Fruit fly (Drosophila melanogaster) whole organism, embryonic: Measurements from ENCODE around the gene Ndae1.

Experiments
- C15 ChIP-seq: fragments of 200-800 bp; sonication (Bioruptor generic); IDR thresholded peaks from 3 replicates; pipeline ENCODE4 v1.3.6; 2022; ENCODE audit warnings: missing biosample characterization, missing genetic modification characterization
- CG10147 ChIP-seq: fragments of 200-800 bp; sonication (Bioruptor generic); optimal IDR thresholded peaks from 2 replicates; lab custom pipeline; 2019; ENCODE audit warnings: missing biosample characterization, mild to moderate bottlenecking, missing genetic modification characterization, moderate library complexity
- CG11504 ChIP-seq: fragments of 200-800 bp; sonication (Bioruptor generic); optimal IDR thresholded peaks from 3 replicates; lab custom pipeline; 2019; ENCODE audit warnings: missing biosample characterization, mild to moderate bottlenecking, missing genetic modification characterization, moderate library complexity
- CG11696 ChIP-seq: fragments of 200-800 bp; sonication (Bioruptor generic); IDR thresholded peaks from 2 replicates; pipeline ENCODE4 v1.3.6; 2022; ENCODE audit warnings: missing biosample characterization, missing genetic modification characterization
- CG12942 ChIP-seq: fragments of 200-800 bp; sonication (Bioruptor generic); optimal IDR thresholded peaks from 3 replicates; lab custom pipeline; 2016; ENCODE audit warnings: missing biosample characterization, missing genetic modification characterization
- CG13624 ChIP-seq: fragments of 200-800 bp; sonication (Bioruptor generic); optimal IDR thresholded peaks from 2 replicates; lab custom pipeline; 2016; ENCODE audit warnings: missing biosample characterization, missing genetic modification characterization
- CG14860 ChIP-seq: fragments of 200-800 bp; sonication (Bioruptor generic); IDR thresholded peaks from 3 replicates; pipeline ENCODE4 v1.3.6; 2022; ENCODE audit warnings: missing biosample characterization, missing genetic modification characterization; ENCODE audit not compliant: partially characterized antibody
- CG15011 ChIP-seq: fragments of 200-800 bp; sonication (Bioruptor generic); optimal IDR thresholded peaks from 3 replicates; lab custom pipeline; 2018; ENCODE audit warnings: missing biosample characterization, mild to moderate bottlenecking, missing genetic modification characterization
- CG17802 ChIP-seq: fragments of 200-800 bp; sonication (Bioruptor generic); optimal IDR thresholded peaks from 2 replicates; lab custom pipeline; 2018; ENCODE audit warnings: missing biosample characterization, mild to moderate bottlenecking, missing genetic modification characterization, moderate library complexity
- CG18011 ChIP-seq: fragments of 200-800 bp; sonication (Bioruptor generic); optimal IDR thresholded peaks from 2 replicates; lab custom pipeline; 2017; ENCODE audit warnings: missing biosample characterization, missing genetic modification characterization, mild to moderate bottlenecking, moderate library complexity, missing genotype
- CG4404 ChIP-seq: fragments of 200-800 bp; sonication (Bioruptor generic); IDR thresholded peaks from 2 replicates; pipeline ENCODE4 v1.3.6; 2022; ENCODE audit warnings: missing biosample characterization, missing genetic modification characterization
- CG4854 ChIP-seq: fragments of 200-800 bp; sonication (Bioruptor generic); optimal IDR thresholded peaks from 2 replicates; lab custom pipeline; 2016; ENCODE audit warnings: missing biosample characterization, missing genetic modification characterization, inconsistent platforms
- CG6254 ChIP-seq: fragments of 200-800 bp; sonication (Bioruptor generic); optimal IDR thresholded peaks from 3 replicates; lab custom pipeline; 2017; ENCODE audit warnings: mild to moderate bottlenecking, missing biosample characterization, missing genetic modification reagents, missing genetic modification characterization
- CG6791 ChIP-seq: fragments of 200-800 bp; sonication (Bioruptor generic); IDR thresholded peaks from 3 replicates; pipeline ENCODE4 v1.3.6; 2022; ENCODE audit warnings: missing biosample characterization, missing genetic modification characterization; ENCODE audit not compliant: partially characterized antibody
- CG8765 ChIP-seq: fragments of 200-800 bp; sonication (Bioruptor generic); IDR thresholded peaks from 2 replicates; pipeline ENCODE4 v1.3.6; 2022; ENCODE audit warnings: missing biosample characterization, missing genetic modification characterization
- CG9437 ChIP-seq: fragments of 200-800 bp; sonication (Bioruptor generic); optimal IDR thresholded peaks from 2 replicates; lab custom pipeline; 2018; ENCODE audit warnings: missing biosample characterization, mild to moderate bottlenecking, missing genetic modification characterization
- CHES-1-like ChIP-seq: fragments of 200-800 bp; sonication (Bioruptor generic); optimal IDR thresholded peaks from 2 replicates; lab custom pipeline; 2016; ENCODE audit warnings: missing biosample characterization, missing genetic modification characterization
- CrebB ChIP-seq: fragments of 200-800 bp; sonication (Bioruptor generic); optimal IDR thresholded peaks from 3 replicates; lab custom pipeline; 2018; ENCODE audit warnings: missing biosample characterization, mild to moderate bottlenecking, missing genetic modification characterization
- Drgx ChIP-seq: fragments of 200-800 bp; sonication (Bioruptor generic); IDR thresholded peaks from 2 replicates; pipeline ENCODE4 v1.3.6; 2022; ENCODE audit warnings: missing biosample characterization, missing genetic modification characterization
- HLHmδ ChIP-seq: fragments of 200-800 bp; sonication (Bioruptor generic); optimal IDR thresholded peaks from 2 replicates; lab custom pipeline; 2018; ENCODE audit warnings: missing biosample characterization, mild to moderate bottlenecking, missing genetic modification characterization, moderate library complexity
- Hr39 ChIP-seq: fragments of >200 bp; optimal IDR thresholded peaks from 2 replicates; lab custom pipeline; 2017
- Hr51 ChIP-seq, 2 experiments: fragments of 200-800 bp; sonication (Bioruptor generic); optimal IDR thresholded peaks; 2 replicates in 1 of 2; 3 replicates in 1 of 2; lab custom pipeline; 2016 to 2018; ENCODE audit warnings: missing biosample characterization in 2 of 2, missing genetic modification characterization in 2 of 2, mild to moderate bottlenecking in 1 of 2, moderate library complexity in 1 of 2
- MTF-1 ChIP-seq: fragments of 200-800 bp; sonication (Bioruptor generic); optimal IDR thresholded peaks from 2 replicates; lab custom pipeline; 2018; ENCODE audit warnings: missing biosample characterization, mild to moderate bottlenecking, missing genetic modification characterization, borderline replicate concordance
- Myb ChIP-seq: fragments of 200-800 bp; sonication (Bioruptor generic); optimal IDR thresholded peaks from 2 replicates; lab custom pipeline; 2016; ENCODE audit warnings: missing biosample characterization, missing genetic modification characterization
- NC2α ChIP-seq: fragments of 200-800 bp; sonication (Bioruptor generic); optimal IDR thresholded peaks from 2 replicates; lab custom pipeline; 2016; ENCODE audit warnings: missing biosample characterization, missing genetic modification characterization
- Ravus ChIP-seq: fragments of 200-800 bp; sonication (Bioruptor generic); IDR thresholded peaks from 2 replicates; pipeline ENCODE4 v1.3.6; 2022; ENCODE audit warnings: missing biosample characterization, missing genetic modification characterization
- Scr ChIP-seq: fragments of 200-800 bp; sonication (Bioruptor generic); IDR thresholded peaks from 2 replicates; pipeline ENCODE4 v1.3.6; 2022; ENCODE audit warnings: missing biosample characterization, missing genetic modification characterization; ENCODE audit not compliant: partially characterized antibody
- Spps ChIP-seq: fragments of 200-800 bp; sonication (Bioruptor generic); optimal IDR thresholded peaks from 2 replicates; lab custom pipeline; 2018; ENCODE audit warnings: missing biosample characterization, mild to moderate bottlenecking, missing genetic modification characterization
- danr ChIP-seq: fragments of 200-800 bp; sonication (Bioruptor generic); IDR thresholded peaks from 2 replicates; pipeline ENCODE4 v1.3.6; 2022; ENCODE audit warnings: missing biosample characterization, missing genetic modification characterization
- gcm2 ChIP-seq: fragments of 200-800 bp; sonication (Bioruptor generic); optimal IDR thresholded peaks from 2 replicates; lab custom pipeline; 2016; ENCODE audit warnings: missing biosample characterization, missing genetic modification characterization
- gem ChIP-seq: fragments of 200-800 bp; sonication (Bioruptor generic); optimal IDR thresholded peaks from 2 replicates; lab custom pipeline; 2019; ENCODE audit warnings: missing biosample characterization, mild to moderate bottlenecking, missing genetic modification characterization, moderate library complexity
- inv ChIP-seq: fragments of 200-800 bp; sonication (Bioruptor generic); IDR thresholded peaks from 2 replicates; pipeline ENCODE4 v1.3.6; 2022; ENCODE audit warnings: missing biosample characterization, missing genetic modification characterization; ENCODE audit not compliant: partially characterized antibody
- jing ChIP-seq: fragments of 200-800 bp; sonication (Bioruptor generic); optimal IDR thresholded peaks from 2 replicates; lab custom pipeline; 2018; ENCODE audit warnings: missing biosample characterization, mild to moderate bottlenecking, missing genetic modification characterization
- jumu ChIP-seq: fragments of 200-800 bp; sonication (Bioruptor generic); optimal IDR thresholded peaks from 3 replicates; lab custom pipeline; 2016; ENCODE audit warnings: missing biosample characterization, missing genetic modification characterization
- klu ChIP-seq: fragments of 200-800 bp; sonication (Bioruptor generic); IDR thresholded peaks from 2 replicates; pipeline ENCODE4 v1.3.6; 2022; ENCODE audit warnings: missing biosample characterization, missing genetic modification characterization
- kni ChIP-seq: fragments of 200-800 bp; sonication (Bioruptor generic); optimal IDR thresholded peaks from 3 replicates; lab custom pipeline; 2017; ENCODE audit warnings: mild to moderate bottlenecking, missing biosample characterization, missing genetic modification reagents, missing genetic modification characterization
- knrl ChIP-seq: fragments of 200-800 bp; sonication (Bioruptor generic); IDR thresholded peaks from 3 replicates; pipeline ENCODE4 v1.3.6; 2022; ENCODE audit warnings: missing biosample characterization, missing genetic modification characterization; ENCODE audit not compliant: partially characterized antibody
- maf-S ChIP-seq: fragments of 200-800 bp; sonication (Bioruptor generic); optimal IDR thresholded peaks from 2 replicates; lab custom pipeline; 2016; ENCODE audit warnings: missing biosample characterization, missing genetic modification characterization
- mld ChIP-seq: fragments of 200-800 bp; sonication (Bioruptor generic); IDR thresholded peaks from 3 replicates; pipeline ENCODE4 v1.3.6; 2022; ENCODE audit warnings: missing biosample characterization, missing genetic modification characterization; ENCODE audit not compliant: partially characterized antibody
- pfk ChIP-seq: fragments of 200-800 bp; sonication (Bioruptor generic); optimal IDR thresholded peaks from 2 replicates; lab custom pipeline; 2018; ENCODE audit warnings: missing biosample characterization, mild to moderate bottlenecking, missing genetic modification characterization, moderate library complexity
- pros ChIP-seq: fragments of 200-800 bp; sonication (Bioruptor generic); optimal IDR thresholded peaks from 3 replicates; lab custom pipeline; 2019; ENCODE audit warnings: missing biosample characterization, mild to moderate bottlenecking, missing genetic modification characterization, moderate library complexity
- row ChIP-seq: fragments of 200-800 bp; sonication (Bioruptor generic); IDR thresholded peaks from 3 replicates; pipeline ENCODE4 v1.3.6; 2022; ENCODE audit warnings: missing biosample characterization, missing genetic modification characterization
- sens-2 ChIP-seq: fragments of 200-800 bp; sonication (Bioruptor generic); IDR thresholded peaks from 2 replicates; pipeline ENCODE4 v1.3.6; 2022; ENCODE audit warnings: missing biosample characterization, missing genetic modification characterization
- shn ChIP-seq: fragments of 200-800 bp; sonication (Bioruptor generic); optimal IDR thresholded peaks from 3 replicates; lab custom pipeline; 2016; ENCODE audit warnings: missing biosample characterization, missing genetic modification characterization
- tll ChIP-seq, 2 experiments: fragments of 200-800 bp in 1 of 2; fragments of >200 bp in 1 of 2; sonication (Bioruptor generic) in 1 of 2; optimal IDR thresholded peaks; 2 replicates each; lab custom pipeline; 2017 to 2019; ENCODE audit warnings: missing biosample characterization in 2 of 2, missing genetic modification characterization in 2 of 2, mild to moderate bottlenecking in 1 of 2, moderate library complexity in 1 of 2
- ttk ChIP-seq: fragments of 200-800 bp; sonication (Bioruptor generic); IDR thresholded peaks from 2 replicates; pipeline ENCODE4 v2.1.2; 2022; ENCODE audit warnings: missing biosample characterization, missing genetic modification characterization
- tup ChIP-seq: fragments of 200-800 bp; sonication (Bioruptor generic); optimal IDR thresholded peaks from 2 replicates; lab custom pipeline; 2016; ENCODE audit warnings: missing biosample characterization, mild to moderate bottlenecking, missing genetic modification characterization, moderate library complexity
- twi ChIP-seq: fragments of 200-800 bp; optimal IDR thresholded peaks from 2 replicates; lab custom pipeline; 2019; ENCODE audit warnings: missing biosample characterization, mild to moderate bottlenecking, missing genetic modification characterization, moderate library complexity

Gene Ndae1

DNA sequence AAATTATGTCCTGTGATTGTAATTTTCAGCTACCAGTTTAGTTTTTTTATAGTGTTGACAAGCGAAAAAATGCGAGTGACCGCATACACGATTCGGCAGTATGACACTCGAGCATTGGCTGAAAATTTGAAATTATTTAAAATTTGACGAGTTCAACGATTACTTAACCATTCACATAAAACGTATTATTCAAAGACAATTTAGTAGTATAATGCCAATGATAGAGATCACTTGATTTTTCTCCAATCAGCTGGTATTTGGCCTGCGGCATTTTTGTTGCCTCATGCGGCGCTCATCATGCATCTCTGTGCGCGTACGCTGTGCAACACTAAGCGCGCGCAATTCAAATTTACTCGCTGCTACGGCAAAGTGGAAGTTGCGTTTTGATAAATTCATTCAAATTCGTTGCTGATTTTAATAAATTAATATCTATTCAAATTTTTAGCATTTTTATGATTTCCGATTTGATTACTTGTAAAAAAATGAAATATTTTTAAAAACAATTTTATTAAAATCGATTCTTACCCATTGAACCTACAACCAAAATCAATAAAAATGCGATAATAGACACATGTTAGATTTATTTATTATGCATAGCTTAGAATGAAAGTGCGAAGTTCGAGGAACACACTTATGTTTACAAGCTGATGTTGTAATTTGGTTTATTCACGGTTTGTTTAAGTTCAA, 54.6 kb downstream of the Ndae1 start, which contains the start of gene CG4497 (continued):
- peak; percentile 88 for TF ChIP-seq CG8765 (GFP tag; lab: Robert Waterston, UW)
- TF ChIP-seq Hr51 (GFP tag; optimal IDR thresholded peaks at IDR 0.05; lab: Kevin White, UChicago), result peak; percentile 91 to 96
- TF ChIP-seq HLHmδ (GFP tag; lab: Kevin White, UChicago), result no peak
- TF ChIP-seq CG15011 (GFP tag; lab: Kevin White, UChicago), result peak; percentile 62
- peak; percentile 82 for TF ChIP-seq gcm2 (GFP tag; lab: Kevin White, UChicago)
- TF ChIP-seq mld (GFP tag; lab: Robert Waterston, UW), result no peak
- peak; percentile 88 for TF ChIP-seq NC2α (GFP tag; lab: Kevin White, UChicago)
- peak; percentile 89 for TF ChIP-seq CG11504 (tag; lab: Kevin White, UChicago)
- TF ChIP-seq MTF-1 (GFP tag; lab: Kevin White, UChicago), result peak; percentile 1
- TF ChIP-seq tup (GFP tag; lab: Kevin White, UChicago), result peak; percentile 83
- TF ChIP-seq row (GFP tag; lab: Robert Waterston, UW), result peak; percentile 98
- peak; percentile 56 for TF ChIP-seq Spps
- TF ChIP-seq Myb (GFP tag; lab: Kevin White, UChicago), result peak; percentile 88
- TF ChIP-seq shn (GFP tag; lab: Kevin White, UChicago), result peak; percentile 98
- TF ChIP-seq ttk (GFP tag; lab: Robert Waterston, UW), result peak; percentile 92
- TF ChIP-seq gem (tag; lab: Kevin White, UChicago), result peak; percentile 96
- peak; percentile 79 for TF ChIP-seq CG10147
- TF ChIP-seq CG9437 (GFP tag; lab: Kevin White, UChicago), result peak; percentile 78
- TF ChIP-seq CrebB (tag; lab: Kevin White, UChicago), result peak; percentile 71
- peak; percentile 82 for TF ChIP-seq CG14860 (GFP tag; lab: Robert Waterston, UW)
- peak; percentile 96 for TF ChIP-seq klu
- peak; percentile 90 for TF ChIP-seq inv (GFP tag; lab: Robert Waterston, UW)
- TF ChIP-seq pros (GFP tag; lab: Kevin White, UChicago), result no peak
- TF ChIP-seq danr, result peak; percentile 87
- peak; percentile 88 for TF ChIP-seq CG18011 (GFP tag; lab: Kevin White, UChicago)
- TF ChIP-seq knrl (GFP tag; lab: Robert Waterston, UW), result peak; percentile 93
- TF ChIP-seq CG6791 (GFP tag; lab: Robert Waterston, UW), result peak; percentile 76; the same call in 1 of the 3 replicates
- no peak for TF ChIP-seq CG6254
- peak; percentile 69 for TF ChIP-seq kni
- TF ChIP-seq jing, result peak; percentile 78
- no peak for TF ChIP-seq pfk (GFP tag; lab: Kevin White, UChicago)
- TF ChIP-seq CG4854, result peak; percentile 91
- TF ChIP-seq CG11696 (GFP tag; lab: Robert Waterston, UW), result peak; percentile 51; the same call in 1 of the 2 replicates
- peak; percentile 94 for TF ChIP-seq CG12942 (GFP tag; lab: Kevin White, UChicago)
- TF ChIP-seq CG4404 (GFP tag; lab: Robert Waterston, UW), result peak; percentile 98
- peak; percentile 83 for TF ChIP-seq twi (tag; lab: Kevin White, UChicago)
- peak; percentile 95 for TF ChIP-seq maf-S (GFP tag; lab: Kevin White, UChicago)
- TF ChIP-seq Hr39 (lab: Kevin White, UChicago), result peak; percentile 54
- peak; percentile 96 for TF ChIP-seq CG13624 (GFP tag; lab: Kevin White, UChicago)
- TF ChIP-seq Scr (GFP tag; lab: Robert Waterston, UW), result peak; percentile 70
- TF ChIP-seq CHES-1-like (GFP tag; lab: Kevin White, UChicago), result peak; percentile 93
- peak; percentile 68 for TF ChIP-seq CG17802 (tag; lab: Kevin White, UChicago)
- peak; percentile 75 for TF ChIP-seq Ravus (GFP tag; lab: Robert Waterston, UW)
- peak; percentile 95 for TF ChIP-seq jumu
- TF ChIP-seq C15, result peak; percentile 63; the same call in 2 of the 3 replicates
- TF ChIP-seq tll (GFP tag; optimal IDR thresholded peaks at IDR 0.05; lab: Kevin White, UChicago), result peak in 1 of 2 experiments; percentile 8
- TF ChIP-seq sens-2 (GFP tag; lab: Robert Waterston, UW), result 0 out of 2 replicates have a peak, but pooled peaks have one; percentile 39
- TF ChIP-seq Drgx, result peak; percentile 78
